Fruit fly (Drosophila melanogaster): ENCODE results near the gene Thor.

Gene Thor

dm6 chr2L:3507209-3508164 is 29.3 kb downstream of the Thor start, which contains the start of gene tim (continued):
- TF ChIP-seq bbx (GFP tag; IDR thresholded peaks at IDR 0.05; ENCODE audit: partially characterized antibody) (peak; percentile 57), CG3726 (GFP tag; IDR thresholded peaks at IDR 0.05) (no peak), ATbp (GFP tag; optimal IDR thresholded peaks at IDR 0.05) (peak; percentile 46), CG7786 (GFP tag; optimal IDR thresholded peaks at IDR 0.05) (no peak), BtbVII (GFP tag; optimal IDR thresholded peaks at IDR 0.05) (no peak), wek (GFP tag; optimal IDR thresholded peaks at IDR 0.05) (no peak), lab (GFP tag; optimal IDR thresholded peaks at IDR 0.05) (peak; percentile 17), Taf1 (GFP tag; IDR thresholded peaks at IDR 0.05) (no peak), CG18476 (GFP tag; optimal IDR thresholded peaks at IDR 0.05) (no peak), Six4 (GFP tag; optimal IDR thresholded peaks at IDR 0.05) (no peak), CG10321 (GFP tag; IDR thresholded peaks at IDR 0.05) (no peak), pb (GFP tag; optimal IDR thresholded peaks at IDR 0.05) (no peak), psq (GFP tag; optimal IDR thresholded peaks at IDR 0.05) (no peak), da (GFP tag; optimal IDR thresholded peaks at IDR 0.05) (no peak), Ada2b (GFP tag; IDR thresholded peaks at IDR 0.05) (no peak), tgo (GFP tag; IDR thresholded peaks at IDR 0.05) (no peak; the same call in 2 of the 3 replicates), ttk (GFP tag; IDR thresholded peaks at IDR 0.05) (no peak), Hr39 (optimal IDR thresholded peaks at IDR 0.05) (no peak), CG42726 (GFP tag; IDR thresholded peaks at IDR 0.05; ENCODE audit: partially characterized antibody) (0 out of 2 replicates have a peak, but pooled peaks have one; percentile 24), CG43689 (GFP tag; IDR thresholded peaks at IDR 0.05) (no peak), dysf (GFP tag; IDR thresholded peaks at IDR 0.05) (0 out of 3 replicates have a peak, but pooled peaks have one; percentile 36), Fer3 (tag; optimal IDR thresholded peaks at IDR 0.05) (no peak), Hr3 (GFP tag; optimal IDR thresholded peaks at IDR 0.05) (peak; percentile 20), lbe (GFP tag; optimal IDR thresholded peaks at IDR 0.05) (no peak), CG12942 (GFP tag; optimal IDR thresholded peaks at IDR 0.05) (peak; percentile 44), prd (optimal IDR thresholded peaks at IDR 0.05) (no peak), prd (GFP tag; IDR thresholded peaks at IDR 0.05) (no peak), CG7357 (GFP tag; IDR thresholded peaks at IDR 0.05) (no peak), CG9876 (GFP tag; optimal IDR thresholded peaks at IDR 0.05) (no peak), tup (GFP tag; optimal IDR thresholded peaks at IDR 0.05) (no peak), kni (GFP tag; optimal IDR thresholded peaks at IDR 0.05) (no peak), NK7.1 (GFP tag; optimal IDR thresholded peaks at IDR 0.05) (no peak), slou (GFP tag; optimal IDR thresholded peaks at IDR 0.05) (no peak), Hmr (GFP tag; optimal IDR thresholded peaks at IDR 0.05) (no peak), Elba2 (GFP tag; optimal IDR thresholded peaks at IDR 0.05) (no peak), lov (optimal IDR thresholded peaks at IDR 0.05) (no peak), lov (GFP tag; IDR thresholded peaks at IDR 0.05) (no peak), p53 (GFP tag; optimal IDR thresholded peaks at IDR 0.05) (no peak), Spps (tag; optimal IDR thresholded peaks at IDR 0.05) (no peak), Aef1 (GFP tag; IDR thresholded peaks at IDR 0.05) (no peak), CG13424 (tag; optimal IDR thresholded peaks at IDR 0.05) (peak; percentile 56), hth (optimal IDR thresholded peaks at IDR 0.05) (no peak), CG5953 (GFP tag; IDR thresholded peaks at IDR 0.05) (no peak), kah (GFP tag; optimal IDR thresholded peaks at IDR 0.05) (peak; percentile 75), CG6765 (GFP tag; optimal IDR thresholded peaks at IDR 0.05) (no peak), MBD-R2 (GFP tag; IDR thresholded peaks at IDR 0.05) (no peak; the same call in 1 of the 2 replicates), ken (GFP tag; IDR thresholded peaks at IDR 0.05) (no peak), ind (GFP tag; optimal IDR thresholded peaks at IDR 0.05) (peak; percentile 28), Lpt (GFP tag; optimal IDR thresholded peaks at IDR 0.05) (no peak), CG14050 (GFP tag; IDR thresholded peaks at IDR 0.05) (no peak), zfh2 (GFP tag; optimal IDR thresholded peaks at IDR 0.05) (no peak)
